Worm (Caenorhabditis elegans): ENCODE results near the gene C07C7.1.

C07C7.1 gene

DNA sequence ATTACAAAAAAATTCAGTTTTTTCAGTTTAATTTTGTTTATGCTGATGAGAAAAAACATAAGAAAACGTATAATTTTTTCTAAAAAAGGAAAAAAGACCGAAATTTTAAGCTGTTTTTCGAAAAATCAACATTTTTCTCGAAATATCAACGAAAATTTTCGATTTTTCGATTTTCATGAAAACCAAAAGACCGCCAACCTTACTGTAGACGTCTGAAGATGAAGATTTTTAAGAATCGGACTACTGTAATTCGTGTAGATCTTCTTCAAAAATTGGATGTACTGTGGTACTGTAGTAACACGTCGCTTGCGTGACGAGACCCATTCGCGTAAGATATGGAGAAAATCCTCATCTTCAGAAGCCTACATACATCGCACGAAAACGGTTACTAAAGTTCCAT is 26.2 kb downstream of the C07C7.1 start:
- no peak for TF ChIP-seq nhr-11 (tag; optimal IDR thresholded peaks at IDR 0.05)

DNA sequence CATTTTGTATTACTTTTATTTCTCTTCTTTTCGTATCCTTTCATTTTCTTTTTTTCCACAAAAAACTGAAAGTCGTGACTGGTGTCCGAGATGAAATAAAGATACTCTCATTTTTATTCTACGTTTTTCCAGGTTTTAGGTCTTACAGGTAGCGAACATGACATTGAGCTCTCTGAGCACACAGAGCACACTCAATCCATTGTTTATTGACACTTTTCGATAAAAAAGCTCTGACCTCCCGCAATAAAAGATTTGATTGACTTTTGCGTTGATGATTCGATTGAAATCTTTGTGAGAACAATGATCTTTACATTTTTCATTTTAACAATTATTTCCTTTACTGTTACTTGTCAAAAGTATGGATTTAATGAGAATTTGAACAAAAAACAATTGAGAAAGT is 27.5 kb downstream of the C07C7.1 start, which contains the start of gene C46C2.6:
TSS of gene C46C2.6 (plus strand) at position 301 of the 400 bp plus-strand sequence.
- TF ChIP-seq crh-2 (tag; optimal IDR thresholded peaks at IDR 0.05) (no peak), ztf-4 (tag; optimal IDR thresholded peaks at IDR 0.05) (peak; percentile 10)

DNA sequence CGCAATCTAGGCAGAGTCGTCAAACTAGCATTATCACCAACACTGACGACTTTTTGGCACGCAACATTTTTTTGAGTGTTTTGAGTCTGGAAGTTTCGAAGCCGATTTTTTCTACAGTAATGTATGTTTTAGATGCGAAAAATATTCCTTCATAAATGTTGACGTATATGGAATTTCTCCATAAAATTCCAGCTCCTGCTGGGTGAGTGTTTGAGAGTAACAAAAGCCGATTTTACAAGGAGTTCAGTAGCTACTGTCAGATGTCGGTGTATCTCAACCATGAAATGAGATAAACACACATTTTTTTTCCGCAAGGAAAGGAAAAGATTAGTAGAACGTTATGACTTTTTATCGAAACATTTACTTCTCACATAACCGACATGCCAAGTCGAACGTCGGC is 30.2 kb downstream of the C07C7.1 start:
- TF ChIP-seq nhr-237 (tag; optimal IDR thresholded peaks at IDR 0.05) (no peak), nhr-12 (tag; optimal IDR thresholded peaks at IDR 0.05) (no peak), mab-5 (tag; optimal IDR thresholded peaks at IDR 0.05) (no peak), nhr-6 (tag; optimal IDR thresholded peaks at IDR 0.05) (no peak), ztf-4 (tag; optimal IDR thresholded peaks at IDR 0.05) (no peak), lin-11 (tag; optimal IDR thresholded peaks at IDR 0.05) (no peak), nhr-23 (tag; optimal IDR thresholded peaks at IDR 0.05) (no peak), skn-1 (tag; optimal IDR thresholded peaks at IDR 0.05) (no peak)

DNA sequence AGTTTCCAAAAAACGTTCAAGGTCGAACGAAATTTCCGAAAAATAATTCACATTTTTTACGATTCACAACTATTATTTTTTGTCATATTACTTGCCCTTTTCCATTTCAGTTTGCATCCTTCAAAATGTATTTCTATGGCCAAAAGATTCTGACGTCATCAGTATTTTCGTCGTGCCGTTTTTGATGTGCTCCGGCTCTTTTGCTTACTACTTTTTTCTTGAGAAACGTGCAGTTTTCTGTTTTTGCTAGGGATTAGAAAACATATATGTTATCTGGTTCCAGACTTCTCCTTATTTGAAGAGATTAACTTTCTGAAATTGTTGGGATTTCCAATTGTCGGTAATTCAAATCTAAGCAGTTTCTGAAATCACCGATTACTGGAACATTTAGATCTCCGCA is 31.2 kb downstream of the C07C7.1 start:
- TF ChIP-seq unc-39 (tag; optimal IDR thresholded peaks at IDR 0.05) (no peak), unc-55 (GFP tag; optimal IDR thresholded peaks at IDR 0.05) (peak; percentile 24)

DNA sequence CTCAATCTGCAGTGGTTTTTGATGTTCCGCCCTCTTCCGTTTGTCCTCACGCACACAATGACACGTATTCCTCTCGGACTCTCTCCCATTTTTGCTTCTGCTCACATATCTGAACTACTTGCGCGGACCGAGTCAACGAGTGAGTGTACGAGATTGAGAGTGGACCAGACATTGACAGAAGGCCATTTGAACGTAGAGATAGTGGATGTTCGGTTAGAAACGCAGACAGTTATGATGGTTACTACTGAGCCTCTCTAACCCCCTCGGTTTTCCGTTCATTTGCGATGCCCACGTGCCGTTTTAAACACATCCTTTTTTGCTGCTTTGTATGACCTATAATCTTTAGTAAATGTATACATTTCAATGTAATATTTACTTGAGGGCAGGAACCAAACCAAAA is 31.8 kb downstream of the C07C7.1 start:
- TF ChIP-seq nhr-6 (tag; optimal IDR thresholded peaks at IDR 0.05), result no peak
- peak; percentile 39 for TF ChIP-seq lin-11 (tag; optimal IDR thresholded peaks at IDR 0.05)
- TF ChIP-seq elt-1 (tag; optimal IDR thresholded peaks at IDR 0.05), result no peak
- TF ChIP-seq peb-1 (tag; optimal IDR thresholded peaks at IDR 0.05), result no peak
- peak; percentile 60 for TF ChIP-seq nhr-129 (tag; optimal IDR thresholded peaks at IDR 0.05)
- TF ChIP-seq egl-27 (tag; optimal IDR thresholded peaks at IDR 0.05), result peak; percentile 28
- no peak for TF ChIP-seq blmp-1 (tag; optimal IDR thresholded peaks at IDR 0.05; ENCODE audit: insufficient read depth)
- TF ChIP-seq ama-1 (optimal IDR thresholded peaks at IDR 0.05), result no peak
- TF ChIP-seq sma-9 (GFP tag; optimal IDR thresholded peaks at IDR 0.05), result peak; percentile 73
- TF ChIP-seq sma-9 (tag; optimal IDR thresholded peaks at IDR 0.05), result no peak
- no peak for TF ChIP-seq mbf-1 (tag; optimal IDR thresholded peaks at IDR 0.05)
- TF ChIP-seq unc-55 (GFP tag; optimal IDR thresholded peaks at IDR 0.05), result peak; percentile 55
- no peak for TF ChIP-seq alr-1 (tag; optimal IDR thresholded peaks at IDR 0.05)
- TF ChIP-seq ceh-82 (tag; optimal IDR thresholded peaks at IDR 0.05), result no peak
- peak; percentile 76 for TF ChIP-seq C34F6.9 (tag; optimal IDR thresholded peaks at IDR 0.05)
- TF ChIP-seq aly-2 (tag; optimal IDR thresholded peaks at IDR 0.05), result no peak
- no peak for TF ChIP-seq nhr-25 (tag; optimal IDR thresholded peaks at IDR 0.05)
- TF ChIP-seq nhr-10 (tag; optimal IDR thresholded peaks at IDR 0.05), result no peak
- no peak for TF ChIP-seq ztf-11 (tag; optimal IDR thresholded peaks at IDR 0.05)
- no peak for TF ChIP-seq dmd-4 (tag; optimal IDR thresholded peaks at IDR 0.05)
- TF ChIP-seq nhr-21 (tag; optimal IDR thresholded peaks at IDR 0.05), result no peak
- TF ChIP-seq sem-4 (tag; optimal IDR thresholded peaks at IDR 0.05), result peak; percentile 66
- TF ChIP-seq lin-39 (tag; optimal IDR thresholded peaks at IDR 0.05), result no peak
- TF ChIP-seq nhr-237 (tag; optimal IDR thresholded peaks at IDR 0.05), result no peak
- TF ChIP-seq unc-62 (GFP tag; optimal IDR thresholded peaks at IDR 0.05), result no peak
- TF ChIP-seq Y55F3AM.14 (GFP tag; optimal IDR thresholded peaks at IDR 0.05), result no peak
- no peak for TF ChIP-seq lin-13 (GFP tag; optimal IDR thresholded peaks at IDR 0.05)
- TF ChIP-seq crh-2 (tag; optimal IDR thresholded peaks at IDR 0.05), result peak; percentile 63
- peak; percentile 64 for TF ChIP-seq zag-1 (tag; optimal IDR thresholded peaks at IDR 0.05)
- TF ChIP-seq fos-1 (tag; optimal IDR thresholded peaks at IDR 0.05), result no peak
- TF ChIP-seq snpc-4 (tag; optimal IDR thresholded peaks at IDR 0.05), result peak; percentile 7
- peak; percentile 79 to 89 for TF ChIP-seq mdl-1 (tag; optimal IDR thresholded peaks at IDR 0.05)
- peak in 1 of 2 experiments; percentile 66 for TF ChIP-seq lsy-2 (tag; optimal IDR thresholded peaks at IDR 0.05)
- peak; percentile 25 for TF ChIP-seq mab-5 (tag; optimal IDR thresholded peaks at IDR 0.05)
- TF ChIP-seq F13H6.1 (tag; optimal IDR thresholded peaks at IDR 0.05), result peak; percentile 27
